Fruit fly (Drosophila melanogaster) ovary, adult (tissue): Measurements from ENCODE around the gene Ant2.

Source experiments
- CG17801 ChIP-seq: fragments of 200-800 bp; optimal IDR thresholded peaks from 2 replicates; lab custom pipeline; 2019; ENCODE audit warnings: missing biosample characterization, mild to moderate bottlenecking, missing genetic modification characterization, moderate library complexity; ENCODE audit not compliant: partially characterized antibody

Gene Ant2

dm6 chrX:10805651-10806191, 19.0 kb upstream of the Ant2 start:
- peak; percentile 78 for TF ChIP-seq CG17801 (GFP tag; lab: Kevin White, UChicago)

- no peak for TF ChIP-seq CG17801 (GFP tag; lab: Kevin White, UChicago)
Measured at dm6 chrX:10804042-10804441, 17.3 kb upstream of the Ant2 start.

- TF ChIP-seq CG17801 (GFP tag; lab: Kevin White, UChicago): peak; percentile 42
Measured at dm6 chrX:10802457-10803378, 16.0 kb upstream of the Ant2 start.

- TF ChIP-seq CG17801 (GFP tag; lab: Kevin White, UChicago): no peak
Measured at dm6 chrX:10801827-10802456, 15.2 kb upstream of the Ant2 start.

- TF ChIP-seq CG17801 (GFP tag; lab: Kevin White, UChicago): no peak
Measured at dm6 chrX:10801033-10801432, 14.3 kb upstream of the Ant2 start.

dm6 chrX:10789279-10789678, 2.6 kb upstream of the Ant2 start:
- no peak for TF ChIP-seq CG17801 (GFP tag; lab: Kevin White, UChicago)

- no peak for TF ChIP-seq CG17801 (GFP tag; lab: Kevin White, UChicago)
Measured at dm6 chrX:10787352-10787751, 645 bp upstream of the Ant2 start.

- no peak for TF ChIP-seq CG17801 (GFP tag; lab: Kevin White, UChicago)
Measured at dm6 chrX:10785920-10786361, 766 bp downstream of the Ant2 start.

- TF ChIP-seq CG17801 (GFP tag; lab: Kevin White, UChicago): no peak
Measured at dm6 chrX:10784812-10785638, 1.7 kb downstream of the Ant2 start.

dm6 chrX:10784330-10784778, 2.4 kb downstream of the Ant2 start:
- TF ChIP-seq CG17801 (GFP tag; lab: Kevin White, UChicago): no peak

- no peak for TF ChIP-seq CG17801 (GFP tag; lab: Kevin White, UChicago)
Measured at dm6 chrX:10783374-10784064, 3.2 kb downstream of the Ant2 start.

- peak; percentile 73 for TF ChIP-seq CG17801 (GFP tag; lab: Kevin White, UChicago)
Measured at dm6 chrX:10775690-10776089, 11.0 kb downstream of the Ant2 start.

- no peak for TF ChIP-seq CG17801 (GFP tag; lab: Kevin White, UChicago)
Measured at dm6 chrX:10774957-10775682, 11.6 kb downstream of the Ant2 start.
